Worm (Caenorhabditis elegans) whole organism, L2 larva: Measurements from ENCODE around the gene irld-18.
"Not testable (repeated sequence)": the region's sequence is repeated elsewhere in the genome, so short reads cannot be mapped to it uniquely, and the experiment has no call there.

ENCODE experiments used
- C34F6.9 ChIP-seq: fragments of 150-350 bp; optimal IDR thresholded peaks from 2 replicates; lab custom pipeline; 2014; ENCODE audit warnings: missing biosample characterization, missing genetic modification characterization
- F13H6.1 ChIP-seq: sonication (generic microtip); optimal IDR thresholded peaks from 2 replicates; lab custom pipeline; 2016; ENCODE audit warnings: missing genetic modification characterization, missing compliant biosample characterization
- R02D3.7 ChIP-seq: fragments of 150-350 bp; optimal IDR thresholded peaks from 2 replicates; lab custom pipeline; 2014; ENCODE audit warnings: missing biosample characterization, missing genetic modification characterization
- Y55F3AM.14 ChIP-seq: fragments of 200-800 bp; sonication (Bioruptor generic); optimal IDR thresholded peaks from 2 replicates; lab custom pipeline; 2018; ENCODE audit warnings: mild to moderate bottlenecking, missing genetic modification characterization, missing compliant biosample characterization
- alr-1 ChIP-seq: fragments of 150-350 bp; optimal IDR thresholded peaks from 2 replicates; lab custom pipeline; 2014; ENCODE audit warnings: missing biosample characterization, missing genetic modification characterization
- ama-1 ChIP-seq: fragments of 150-350 bp; optimal IDR thresholded peaks from 2 replicates; lab custom pipeline; 2018; ENCODE audit warnings: inconsistent platforms
- ceh-82 ChIP-seq: fragments of 150-350 bp; optimal IDR thresholded peaks from 2 replicates; lab custom pipeline; 2014; ENCODE audit warnings: missing biosample characterization, missing genetic modification characterization
- crh-2 ChIP-seq: sonication (generic microtip); optimal IDR thresholded peaks from 2 replicates; lab custom pipeline; 2017; ENCODE audit warnings: missing biosample characterization, missing genetic modification characterization
- dmd-4 ChIP-seq: sonication (generic microtip); optimal IDR thresholded peaks from 2 replicates; lab custom pipeline; 2017; ENCODE audit warnings: missing biosample characterization, missing genetic modification characterization
- elt-1 ChIP-seq: fragments of 150-350 bp; optimal IDR thresholded peaks from 2 replicates; lab custom pipeline; 2014; ENCODE audit warnings: missing biosample characterization, missing genetic modification characterization
- elt-3 ChIP-seq: sonication (generic microtip); optimal IDR thresholded peaks from 2 replicates; lab custom pipeline; 2017; ENCODE audit warnings: missing biosample characterization, missing genetic modification characterization
- fos-1 ChIP-seq: fragments of 150-350 bp; optimal IDR thresholded peaks from 2 replicates; lab custom pipeline; 2014; ENCODE audit warnings: missing biosample characterization, missing genetic modification characterization
- lin-13 ChIP-seq: fragments of 150-350 bp; optimal IDR thresholded peaks from 2 replicates; lab custom pipeline; 2014; ENCODE audit warnings: missing biosample characterization, missing genetic modification reagents, missing genetic modification characterization
- lin-39 ChIP-seq: fragments of 150-350 bp; optimal IDR thresholded peaks from 2 replicates; lab custom pipeline; 2014; ENCODE audit warnings: missing biosample characterization, missing genetic modification reagents, missing genetic modification characterization
- lsy-2 ChIP-seq, 2 experiments: fragments of 150-350 bp in 1 of 2; sonication (generic microtip) in 1 of 2; optimal IDR thresholded peaks; 2 replicates each; lab custom pipeline; 2014 to 2017; ENCODE audit warnings: missing biosample characterization in 2 of 2, missing genetic modification characterization in 2 of 2
- mbf-1 ChIP-seq: sonication (generic microtip); optimal IDR thresholded peaks from 2 replicates; lab custom pipeline; 2017; ENCODE audit warnings: missing biosample characterization, missing genetic modification characterization
- mdl-1 ChIP-seq, 2 experiments: fragments of 150-350 bp in 1 of 2; sonication (generic microtip) in 1 of 2; optimal IDR thresholded peaks; 2 replicates each; lab custom pipeline; 2017; ENCODE audit warnings: missing biosample characterization in 2 of 2, missing genetic modification characterization in 2 of 2
- nhr-11 ChIP-seq: fragments of 150-350 bp; optimal IDR thresholded peaks from 2 replicates; lab custom pipeline; 2014; ENCODE audit warnings: missing biosample characterization, missing genetic modification characterization
- nhr-129 ChIP-seq: fragments of 150-350 bp; optimal IDR thresholded peaks from 2 replicates; lab custom pipeline; 2014; ENCODE audit warnings: missing biosample characterization, missing genetic modification characterization
- nhr-21 ChIP-seq: fragments of 150-350 bp; optimal IDR thresholded peaks from 2 replicates; lab custom pipeline; 2014; ENCODE audit warnings: missing biosample characterization, missing genetic modification characterization
- nhr-23 ChIP-seq: fragments of 150-350 bp; optimal IDR thresholded peaks from 2 replicates; lab custom pipeline; 2014; ENCODE audit warnings: missing biosample characterization, missing genetic modification reagents, missing genetic modification characterization
- nhr-237 ChIP-seq: fragments of 150-350 bp; optimal IDR thresholded peaks from 2 replicates; lab custom pipeline; 2014; ENCODE audit warnings: missing biosample characterization, missing genetic modification characterization
- peb-1 ChIP-seq: fragments of 150-350 bp; optimal IDR thresholded peaks from 2 replicates; lab custom pipeline; 2014; ENCODE audit warnings: missing biosample characterization, missing genetic modification characterization
- sem-4 ChIP-seq: fragments of 150-350 bp; optimal IDR thresholded peaks from 2 replicates; lab custom pipeline; 2014; ENCODE audit warnings: missing biosample characterization, missing genetic modification reagents, missing genetic modification characterization
- skn-1 ChIP-seq: sonication (generic microtip); optimal IDR thresholded peaks from 2 replicates; lab custom pipeline; 2017; ENCODE audit warnings: missing biosample characterization, missing genetic modification characterization
- snpc-4 ChIP-seq: fragments of 150-350 bp; optimal IDR thresholded peaks from 2 replicates; lab custom pipeline; 2014; ENCODE audit warnings: missing biosample characterization, missing genetic modification characterization
- unc-55 ChIP-seq: fragments of 150-350 bp; sonication (generic microtip); optimal IDR thresholded peaks from 3 replicates; lab custom pipeline; 2014; ENCODE audit warnings: missing biosample characterization, missing genetic modification reagents, missing genetic modification characterization
- unc-62 ChIP-seq: fragments of 150-350 bp; optimal IDR thresholded peaks from 2 replicates; lab custom pipeline; 2014; ENCODE audit warnings: missing biosample characterization, missing genetic modification reagents, missing genetic modification characterization
- ztf-1 ChIP-seq: fragments of 200-800 bp; sonication (Bioruptor generic); conservative IDR thresholded peaks from 2 replicates; pipeline ENCODE4 v1.3.6; 2022; ENCODE audit warnings: missing genetic modification characterization, missing compliant biosample characterization
- ztf-11 ChIP-seq: sonication (generic microtip); optimal IDR thresholded peaks from 2 replicates; lab custom pipeline; 2017; ENCODE audit warnings: missing biosample characterization, missing genetic modification characterization

irld-18 gene

ce11 chrIV:14561677-14562076 lies 19.2 kb downstream of the irld-18 start:
- TF ChIP-seq lin-13 (GFP tag; lab: Kevin White, UChicago) = no peak
- TF ChIP-seq snpc-4 (tag; lab: Kevin White, UChicago) = peak; percentile 2
- TF ChIP-seq crh-2 (tag; lab: Kevin White, UChicago) = peak; percentile 13

DNA sequence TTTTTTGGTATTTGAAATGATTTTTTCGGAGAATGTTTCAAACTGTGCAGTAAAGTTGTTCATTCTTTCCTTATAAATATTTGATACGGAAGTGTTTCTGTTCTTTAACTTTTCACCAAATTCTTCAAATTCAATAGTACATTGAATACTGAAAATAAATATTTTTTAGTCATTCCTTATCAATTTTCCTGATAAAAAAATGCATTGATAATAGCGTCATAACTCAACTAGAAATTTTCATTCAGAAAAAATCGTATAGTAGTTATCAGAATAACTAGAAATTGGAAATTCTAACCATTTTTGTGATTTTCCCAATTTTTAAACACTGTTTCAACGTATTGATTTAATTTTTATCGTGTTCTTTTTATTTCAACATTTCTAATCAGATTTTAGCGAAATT lies 21.6 kb downstream of the irld-18 start:
- TF ChIP-seq fos-1 (tag; lab: Kevin White, UChicago) = peak; percentile 51
- no peak for TF ChIP-seq dmd-4 (tag; lab: Kevin White, UChicago)
- TF ChIP-seq, all 48 proteins: peak for 1

DNA sequence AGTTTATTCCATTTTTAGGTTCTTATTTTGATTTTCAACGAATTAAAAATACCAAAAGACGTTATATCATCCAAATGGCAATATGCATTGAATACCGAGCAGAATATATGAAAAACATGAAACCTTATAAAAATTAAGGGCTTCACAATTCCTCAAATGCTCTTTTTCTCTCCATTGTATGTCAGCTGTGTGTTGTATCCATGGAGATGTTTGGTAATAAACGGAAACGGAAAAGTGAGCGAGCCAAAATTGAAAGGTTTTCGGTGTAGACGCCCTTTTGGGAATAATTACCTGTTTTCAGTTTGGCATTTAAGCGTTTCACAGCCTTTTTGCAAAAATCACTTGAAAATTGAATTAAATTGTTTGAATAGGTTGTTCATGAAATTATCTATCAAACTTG lies 23.2 kb downstream of the irld-18 start:
- TF ChIP-seq elt-3 (tag; lab: Kevin White, UChicago) = no peak
- TF ChIP-seq nhr-11 (tag; lab: Kevin White, UChicago) = no peak
- TF ChIP-seq skn-1 (tag; lab: Kevin White, UChicago) = no peak
- TF ChIP-seq ztf-1 (GFP tag; lab: Robert Waterston, UW) = no peak
- no peak for TF ChIP-seq R02D3.7 (tag; lab: Kevin White, UChicago)
- TF ChIP-seq Y55F3AM.14 (GFP tag; lab: Kevin White, UChicago) = no peak
- TF ChIP-seq nhr-21 (tag; lab: Kevin White, UChicago) = no peak
- no peak for TF ChIP-seq F13H6.1 (tag; lab: Kevin White, UChicago)
- no peak for TF ChIP-seq mdl-1 (tag; optimal IDR thresholded peaks at IDR 0.05; lab: Kevin White, UChicago)
- TF ChIP-seq ceh-82 = no peak
- no peak for TF ChIP-seq C34F6.9 (tag; lab: Kevin White, UChicago)
- TF ChIP-seq snpc-4 (tag; lab: Kevin White, UChicago) = no peak
- TF ChIP-seq crh-2 (tag; lab: Kevin White, UChicago) = no peak
- TF ChIP-seq ama-1 = no peak
- TF ChIP-seq unc-55 = no peak

DNA sequence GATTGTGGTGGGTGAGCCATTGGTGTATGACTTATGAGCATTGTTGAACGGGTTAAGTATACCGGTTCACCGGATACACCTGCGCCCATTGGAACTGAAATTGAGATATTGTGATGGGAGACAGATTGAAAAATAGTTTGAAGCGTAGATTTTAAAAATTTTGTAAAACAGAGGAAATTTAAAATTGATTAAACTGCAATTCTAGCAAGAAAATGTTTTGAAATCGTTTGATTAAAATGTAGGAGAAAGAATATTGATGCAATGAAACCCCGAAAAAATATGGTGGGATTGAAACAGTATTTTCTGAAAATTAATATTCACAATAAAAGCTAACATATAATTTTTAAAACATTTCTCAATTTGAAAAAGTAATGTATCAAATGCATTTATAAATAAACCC lies 26.1 kb downstream of the irld-18 start, which contains the start of gene Y57G11B.6:
TSS of gene Y57G11B.6 (minus strand) at position 101 of the 400 bp plus-strand sequence.
- no peak for TF ChIP-seq peb-1 (tag; lab: Kevin White, UChicago)
- no peak for TF ChIP-seq elt-1 (tag; lab: Kevin White, UChicago)
- no peak for TF ChIP-seq alr-1 (tag; lab: Kevin White, UChicago)
- TF ChIP-seq skn-1 (tag; lab: Kevin White, UChicago) = no peak
- no peak for TF ChIP-seq mdl-1 (tag; optimal IDR thresholded peaks at IDR 0.05; lab: Kevin White, UChicago)
- no peak for TF ChIP-seq crh-2 (tag; lab: Kevin White, UChicago)
- no peak for TF ChIP-seq F13H6.1 (tag; lab: Kevin White, UChicago)
- TF ChIP-seq dmd-4 (tag; lab: Kevin White, UChicago) = no peak
- no peak for TF ChIP-seq ztf-11 (tag; lab: Kevin White, UChicago)
- no peak for TF ChIP-seq mbf-1
- TF ChIP-seq snpc-4 (tag; lab: Kevin White, UChicago) = no peak
- no peak for TF ChIP-seq ceh-82
- no peak for TF ChIP-seq nhr-23

- TF ChIP-seq nhr-237, nhr-129, ama-1: not testable (repeated sequence)
These were observed 29.0 kb downstream of the irld-18 start, which contains the start of gene pals-30 for ce11 chrIV:14551870-14552269. TSS of gene pals-30 (minus strand) at chrIV:14551970.

DNA sequence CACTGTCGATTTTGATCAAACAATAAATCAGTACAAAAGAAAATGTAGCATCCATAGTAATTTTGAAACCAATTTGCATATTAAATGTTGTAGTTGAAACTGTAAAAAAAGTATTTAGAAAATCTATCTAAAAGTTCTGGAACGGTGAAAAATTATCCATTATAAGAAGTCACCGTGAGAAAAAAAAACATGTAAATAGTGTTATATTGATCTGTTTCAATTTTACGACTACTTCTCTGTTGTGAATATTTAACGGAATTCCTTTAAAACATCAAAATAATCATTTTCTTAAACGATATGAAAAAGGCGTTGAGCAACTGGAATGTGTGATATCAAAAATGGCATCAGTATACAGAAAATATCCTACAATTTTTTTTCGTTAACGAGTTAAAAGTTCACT lies 31.5 kb downstream of the irld-18 start, which contains the start of gene T27E7.9:
TSS of gene T27E7.9 (minus strand) at position 101 of the 400 bp plus-strand sequence.
- TF ChIP-seq nhr-129 (no peak), unc-62 (GFP tag; lab: Kevin White, UChicago) (no peak), lsy-2 (tag; optimal IDR thresholded peaks at IDR 0.05; lab: Kevin White, UChicago) (no peak), Y55F3AM.14 (GFP tag; lab: Kevin White, UChicago) (no peak), peb-1 (tag; lab: Kevin White, UChicago) (no peak), lin-39 (no peak)

ce11 chrIV:14547292-14547691 lies 33.5 kb downstream of the irld-18 start:
- no peak for TF ChIP-seq sem-4 (tag; lab: Kevin White, UChicago)
- TF ChIP-seq Y55F3AM.14 (GFP tag; lab: Kevin White, UChicago) = no peak
- TF ChIP-seq, all 48 proteins: peak for 0
